Worm (Caenorhabditis elegans) whole organism, young adult: ENCODE results near the gene ZK402.2.
"Not testable (repeated sequence)": the region's sequence is repeated elsewhere in the genome, so short reads cannot be mapped to it uniquely, and the experiment has no call there.

Experiments
- B0035.1 ChIP-seq: sonication (generic microtip); optimal IDR thresholded peaks from 2 replicates; lab custom pipeline; 2016; ENCODE audit warnings: missing genetic modification characterization, mild to moderate bottlenecking, missing compliant biosample characterization, missing genotype, missing genetic modification reagents
- F10E7.11 ChIP-seq: sonication (generic microtip); optimal IDR thresholded peaks from 2 replicates; lab custom pipeline; 2017; ENCODE audit warnings: mild to moderate bottlenecking, missing genetic modification characterization, moderate library complexity, missing compliant biosample characterization
- F22D6.2 ChIP-seq: sonication (generic microtip); optimal IDR thresholded peaks from 2 replicates; lab custom pipeline; 2016; ENCODE audit warnings: mild to moderate bottlenecking, missing genetic modification characterization, missing compliant biosample characterization
- F23B12.7 ChIP-seq: sonication (generic microtip); optimal IDR thresholded peaks from 2 replicates; lab custom pipeline; 2017; ENCODE audit warnings: missing genetic modification characterization, mild to moderate bottlenecking, missing compliant biosample characterization, antibody characterized with exemption, moderate library complexity; ENCODE audit not compliant: insufficient read depth
- F57C9.4 ChIP-seq: sonication (generic microtip); optimal IDR thresholded peaks from 2 replicates; lab custom pipeline; 2017; ENCODE audit warnings: mild to moderate bottlenecking, missing genetic modification characterization, missing compliant biosample characterization
- aptf-3 ChIP-seq: fragments of 200-800 bp; sonication (Bioruptor generic); IDR thresholded peaks from 2 replicates; pipeline ENCODE4 v1.3.6; 2022; ENCODE audit warnings: missing genetic modification characterization, missing compliant biosample characterization
- attf-5 ChIP-seq: fragments of 200-800 bp; sonication (Bioruptor generic); optimal IDR thresholded peaks from 2 replicates; lab custom pipeline; 2018; ENCODE audit warnings: mild to moderate bottlenecking, missing genetic modification characterization, missing compliant biosample characterization
- attf-6 ChIP-seq: fragments of 200-800 bp; sonication (Bioruptor generic); IDR thresholded peaks from 2 replicates; pipeline ENCODE4 v1.3.6; 2022; ENCODE audit warnings: missing genetic modification reagents, missing genetic modification characterization, missing compliant biosample characterization
- bed-2 ChIP-seq: fragments of 200-800 bp; sonication (Bioruptor generic); IDR thresholded peaks from 2 replicates; pipeline ENCODE4 v1.3.6; 2022; ENCODE audit warnings: missing genetic modification reagents, missing genetic modification characterization, missing compliant biosample characterization
- ceh-40 ChIP-seq: fragments of 200-800 bp; sonication (Bioruptor generic); IDR thresholded peaks from 2 replicates; pipeline ENCODE4 v1.3.6; 2022; ENCODE audit warnings: missing genetic modification characterization, missing compliant biosample characterization
- ceh-91 ChIP-seq: fragments of 200-800 bp; sonication (Bioruptor generic); IDR thresholded peaks from 2 replicates; pipeline ENCODE4 v1.3.6; 2022; ENCODE audit warnings: missing genetic modification reagents, missing genetic modification characterization, missing compliant biosample characterization
- dox-1 ChIP-seq: fragments of 200-800 bp; sonication (Bioruptor generic); IDR thresholded peaks from 2 replicates; pipeline ENCODE4 v1.3.6; 2022; ENCODE audit warnings: missing genetic modification reagents, missing genetic modification characterization, missing compliant biosample characterization
- egrh-3 ChIP-seq: fragments of 200-800 bp; sonication (Bioruptor generic); IDR thresholded peaks from 2 replicates; pipeline ENCODE4 v1.3.6; 2022; ENCODE audit warnings: missing genetic modification reagents, missing genetic modification characterization, missing compliant biosample characterization
- ets-4 ChIP-seq: fragments of 200-800 bp; sonication (Bioruptor generic); optimal IDR thresholded peaks from 2 replicates; lab custom pipeline; 2018; ENCODE audit warnings: mild to moderate bottlenecking, missing genetic modification characterization, missing compliant biosample characterization
- fkh-3 ChIP-seq: sonication (generic microtip); optimal IDR thresholded peaks from 2 replicates; lab custom pipeline; 2016; ENCODE audit warnings: mild to moderate bottlenecking, missing genetic modification characterization, missing compliant biosample characterization
- gei-17 ChIP-seq: fragments of 200-800 bp; sonication (Bioruptor generic); optimal IDR thresholded peaks from 2 replicates; lab custom pipeline; 2018; ENCODE audit warnings: mild to moderate bottlenecking, missing genetic modification characterization, missing compliant biosample characterization
- hmg-1.2 ChIP-seq: fragments of 200-800 bp; sonication (Bioruptor generic); IDR thresholded peaks from 2 replicates; pipeline ENCODE4 v1.3.6; 2022; ENCODE audit warnings: missing genetic modification reagents, missing genetic modification characterization, missing compliant biosample characterization
- hmg-20 ChIP-seq: fragments of 200-800 bp; sonication (Bioruptor generic); IDR thresholded peaks from 2 replicates; pipeline ENCODE4 v1.3.6; 2022; ENCODE audit warnings: missing genetic modification reagents, missing genetic modification characterization, missing compliant biosample characterization
- lir-1 ChIP-seq: fragments of 200-800 bp; sonication (Bioruptor generic); conservative IDR thresholded peaks from 2 replicates; pipeline ENCODE4 v1.3.6; 2022; ENCODE audit warnings: missing genetic modification reagents, missing genetic modification characterization, missing compliant biosample characterization
- nfya-1 ChIP-seq: sonication (generic microtip); optimal IDR thresholded peaks from 2 replicates; lab custom pipeline; 2017; ENCODE audit warnings: antibody characterized with exemption, missing compliant biosample characterization, missing genetic modification characterization, borderline replicate concordance; ENCODE audit not compliant: insufficient read depth
- nhr-80 ChIP-seq: sonication (generic microtip); optimal IDR thresholded peaks from 2 replicates; lab custom pipeline; 2016; ENCODE audit warnings: missing genetic modification characterization, missing compliant biosample characterization
- rcor-1 ChIP-seq: fragments of 200-800 bp; sonication (Bioruptor generic); IDR thresholded peaks from 2 replicates; pipeline ENCODE4 v1.3.6; 2022; ENCODE audit warnings: missing genetic modification reagents, missing genetic modification characterization, missing compliant biosample characterization
- rec-8 ChIP-seq, 2 experiments: sonication (generic microtip); optimal IDR thresholded peaks; 2 replicates each; lab custom pipeline; 2016; ENCODE audit warnings: mild to moderate bottlenecking in 2 of 2, missing genetic modification characterization in 2 of 2, missing genetic modification reagents in 2 of 2, missing genotype in 2 of 2, missing biosample characterization in 1 of 2, missing compliant biosample characterization in 1 of 2, moderate library complexity in 1 of 2
- repo-1 ChIP-seq: sonication (generic microtip); optimal IDR thresholded peaks from 2 replicates; lab custom pipeline; 2017; ENCODE audit warnings: mild to moderate bottlenecking, missing genetic modification characterization, missing compliant biosample characterization
- rpc-1 ChIP-seq, 2 experiments: fragments of 150-350 bp in 1 of 2; sonication (generic microtip) in 1 of 2; optimal IDR thresholded peaks; 2 replicates each; lab custom pipeline; 2014 to 2018; ENCODE audit warnings: missing biosample characterization in 1 of 2, missing genetic modification characterization in 1 of 2, missing genetic modification reagents in 1 of 2, missing genotype in 1 of 2
- sdz-38 ChIP-seq: sonication (generic microtip); optimal IDR thresholded peaks from 2 replicates; lab custom pipeline; 2016; ENCODE audit warnings: missing genotype, missing genetic modification characterization, missing compliant biosample characterization
- tbx-9 ChIP-seq: sonication (generic microtip); optimal IDR thresholded peaks from 2 replicates; lab custom pipeline; 2016; ENCODE audit warnings: borderline replicate concordance, missing genetic modification characterization, inconsistent platforms, missing compliant biosample characterization
- unc-130 ChIP-seq: sonication (generic microtip); optimal IDR thresholded peaks from 2 replicates; lab custom pipeline; 2016; ENCODE audit warnings: missing genetic modification reagents, missing genetic modification characterization, missing compliant biosample characterization
- unc-62 ChIP-seq: fragments of 150-350 bp; optimal IDR thresholded peaks from 2 replicates; lab custom pipeline; 2014; ENCODE audit warnings: missing biosample characterization, missing genetic modification reagents, missing genetic modification characterization
- zfh-2 ChIP-seq: fragments of 200-800 bp; sonication (Bioruptor generic); conservative IDR thresholded peaks from 2 replicates; pipeline ENCODE4 v1.3.6; 2022; ENCODE audit warnings: missing genetic modification reagents, missing genetic modification characterization, missing compliant biosample characterization
- zim-3 ChIP-seq: sonication (generic microtip); optimal IDR thresholded peaks from 2 replicates; lab custom pipeline; 2017; ENCODE audit warnings: mild to moderate bottlenecking, missing genetic modification characterization, moderate library complexity, missing compliant biosample characterization
- ztf-25 ChIP-seq: fragments of 200-800 bp; sonication (Bioruptor generic); IDR thresholded peaks from 2 replicates; pipeline ENCODE4 v1.3.6; 2022; ENCODE audit warnings: missing genetic modification reagents, missing genetic modification characterization, missing compliant biosample characterization
- ztf-26 ChIP-seq: sonication (generic microtip); optimal IDR thresholded peaks from 2 replicates; lab custom pipeline; 2017; ENCODE audit warnings: missing genetic modification characterization, missing compliant biosample characterization
- ztf-3 ChIP-seq: fragments of 200-800 bp; sonication (Bioruptor generic); optimal IDR thresholded peaks from 2 replicates; lab custom pipeline; 2018; ENCODE audit warnings: mild to moderate bottlenecking, missing genetic modification characterization, missing compliant biosample characterization

ZK402.2 gene

ce11 chrX:1403444-1403843 lies at the start of gene ZK402.2:
TSS of gene ZK402.2 (plus strand) at chrX:1403744.
- not testable (repeated sequence) for TF ChIP-seq F10E7.11; sdz-38 (tag; lab: Kevin White, UChicago); unc-130 (GFP tag; lab: Kevin White, UChicago)

ce11 chrX:1358295-1358694 lies 45.2 kb upstream of the ZK402.2 start, which contains the start of gene F56C3.3:
TSS of gene F56C3.3 (minus strand) at chrX:1358395.
- TF ChIP-seq aptf-3 (GFP tag; lab: Robert Waterston, UW) = no peak
- TF ChIP-seq fkh-3 = no peak
- no peak for TF ChIP-seq ztf-25 (GFP tag; lab: Robert Waterston, UW)
- TF ChIP-seq nfya-1 (tag; lab: Kevin White, UChicago) = no peak

ce11 chrX:1360631-1361030 lies 42.9 kb upstream of the ZK402.2 start, which contains the start of gene F56C3.4:
TSS of gene F56C3.4 (minus strand) at chrX:1360731.
- TF ChIP-seq F22D6.2 (tag; lab: Kevin White, UChicago) = no peak
- TF ChIP-seq rcor-1 (GFP tag; lab: Robert Waterston, UW) = no peak
- no peak for TF ChIP-seq repo-1
- no peak for TF ChIP-seq ztf-26 (tag; lab: Kevin White, UChicago)
- no peak for TF ChIP-seq ets-4 (GFP tag; lab: Kevin White, UChicago)
- TF ChIP-seq bed-2 = no peak
- no peak for TF ChIP-seq zfh-2 (GFP tag; lab: Robert Waterston, UW)
- TF ChIP-seq F23B12.7 (tag; lab: Kevin White, UChicago) = no peak
- no peak for TF ChIP-seq ceh-91 (GFP tag; lab: Robert Waterston, UW)

- TF ChIP-seq egrh-3 (no peak), zim-3 (tag; lab: Kevin White, UChicago) (no peak), lir-1 (GFP tag; lab: Robert Waterston, UW) (no peak)
These were observed 36.1 kb upstream of the ZK402.2 start, which contains the start of gene dgn-2 for ce11 chrX:1367416-1367815. TSS of gene dgn-2 (minus strand) at chrX:1367516.

ce11 chrX:1370736-1371281 lies 32.7 kb upstream of the ZK402.2 start, which contains the start of gene F56C3.7:
TSS of gene F56C3.7 (minus strand) at chrX:1370786.
- TF ChIP-seq hmg-1.2 (GFP tag; lab: Robert Waterston, UW) (peak; percentile 15; the same call in 1 of the 2 replicates), rpc-1 (optimal IDR thresholded peaks at IDR 0.05; lab: Kevin White, UChicago) (no peak), rpc-1 (tag; optimal IDR thresholded peaks at IDR 0.05; lab: Kevin White, UChicago) (no peak), F57C9.4 (tag; lab: Kevin White, UChicago) (no peak), attf-6 (GFP tag; lab: Robert Waterston, UW) (no peak), gei-17 (GFP tag; lab: Kevin White, UChicago) (peak; percentile 77), dox-1 (GFP tag; lab: Robert Waterston, UW) (0 out of 2 replicates have a peak, but pooled peaks have one; percentile 41), unc-62 (GFP tag; lab: Kevin White, UChicago) (no peak), tbx-9 (tag; lab: Kevin White, UChicago) (no peak), rec-8 (tag; optimal IDR thresholded peaks at IDR 0.05; lab: Kevin White, UChicago) (no peak), hmg-20 (GFP tag; lab: Robert Waterston, UW) (no peak)

ce11 chrX:1371688-1372087 lies 31.9 kb upstream of the ZK402.2 start, which contains the start of gene fbxa-190:
TSS of gene fbxa-190 (plus strand) at chrX:1372012.
- TF ChIP-seq B0035.1 (tag; lab: Kevin White, UChicago) = no peak
- TF ChIP-seq attf-5 (GFP tag; lab: Kevin White, UChicago) = no peak
- no peak for TF ChIP-seq ztf-3 (GFP tag; lab: Kevin White, UChicago)
- TF ChIP-seq rec-8 (tag; optimal IDR thresholded peaks at IDR 0.05; lab: Kevin White, UChicago) = no peak
- TF ChIP-seq ceh-40 (GFP tag; lab: Robert Waterston, UW) = no peak
- TF ChIP-seq nhr-80 (tag; lab: Kevin White, UChicago) = peak; percentile 51
